Worm (Caenorhabditis elegans) whole organism, mixed stage, embryonic: ENCODE data around the gene F26C11.1.

Experiments
- M03D4.4 ChIP-seq: sonication (generic microtip); optimal IDR thresholded peaks from 2 replicates; lab custom pipeline; 2017; ENCODE audit warnings: mild to moderate bottlenecking, missing genetic modification characterization, missing compliant biosample characterization
- bed-3 ChIP-seq: fragments of 200-800 bp; sonication (Bioruptor generic); optimal IDR thresholded peaks from 3 replicates; lab custom pipeline; 2018; ENCODE audit warnings: mild to moderate bottlenecking, missing genetic modification characterization, moderate library complexity, missing compliant biosample characterization
- blmp-1 ChIP-seq: fragments of 150-350 bp; optimal IDR thresholded peaks from 2 replicates; lab custom pipeline; 2014; ENCODE audit warnings: missing biosample characterization, missing genetic modification characterization
- ceh-39 ChIP-seq: fragments of 150-350 bp; optimal IDR thresholded peaks from 2 replicates; lab custom pipeline; 2014; ENCODE audit warnings: missing biosample characterization, missing genetic modification characterization
- ceh-43 ChIP-seq: fragments of 200-800 bp; sonication (Bioruptor generic); optimal IDR thresholded peaks from 2 replicates; lab custom pipeline; 2018; ENCODE audit warnings: mild to moderate bottlenecking, missing genetic modification characterization, moderate library complexity, missing compliant biosample characterization
- ceh-83 ChIP-seq: fragments of 200-800 bp; sonication (Bioruptor generic); optimal IDR thresholded peaks from 2 replicates; lab custom pipeline; 2018; ENCODE audit warnings: mild to moderate bottlenecking, missing genetic modification characterization, missing compliant biosample characterization
- ces-1 ChIP-seq: fragments of 150-350 bp; optimal IDR thresholded peaks from 2 replicates; lab custom pipeline; 2014; ENCODE audit warnings: missing biosample characterization, missing genetic modification reagents, missing genetic modification characterization
- cnd-1 ChIP-seq: fragments of 200-800 bp; sonication (Bioruptor generic); optimal IDR thresholded peaks from 2 replicates; lab custom pipeline; 2018; ENCODE audit warnings: mild to moderate bottlenecking, missing genetic modification characterization, missing compliant biosample characterization
- drap-1 ChIP-seq: fragments of 200-800 bp; sonication (Bioruptor generic); optimal IDR thresholded peaks from 3 replicates; lab custom pipeline; 2018; ENCODE audit warnings: mild to moderate bottlenecking, missing genetic modification characterization, missing compliant biosample characterization
- elt-1 ChIP-seq: sonication (generic microtip); optimal IDR thresholded peaks from 2 replicates; lab custom pipeline; 2017; ENCODE audit warnings: missing genetic modification characterization, mild to moderate bottlenecking, missing compliant biosample characterization, antibody characterized with exemption, moderate library complexity, borderline replicate concordance; ENCODE audit not compliant: insufficient read depth
- elt-3 ChIP-seq: fragments of 150-350 bp; optimal IDR thresholded peaks from 2 replicates; lab custom pipeline; 2014; ENCODE audit warnings: missing biosample characterization, missing genetic modification characterization
- flh-1 ChIP-seq: fragments of 200-800 bp; sonication (Bioruptor generic); optimal IDR thresholded peaks from 2 replicates; lab custom pipeline; 2018; ENCODE audit warnings: mild to moderate bottlenecking, missing genetic modification characterization, moderate library complexity, missing compliant biosample characterization
- ham-2 ChIP-seq: fragments of 200-800 bp; sonication (Bioruptor generic); optimal IDR thresholded peaks from 2 replicates; lab custom pipeline; 2018; ENCODE audit warnings: mild to moderate bottlenecking, missing genetic modification characterization, missing compliant biosample characterization
- hlh-1 ChIP-seq: fragments of 150-350 bp; optimal IDR thresholded peaks from 2 replicates; lab custom pipeline; 2014; ENCODE audit warnings: missing biosample characterization, missing genetic modification reagents, missing genetic modification characterization
- lin-13 ChIP-seq: fragments of 150-350 bp; optimal IDR thresholded peaks from 2 replicates; lab custom pipeline; 2014; ENCODE audit warnings: missing biosample characterization, missing genetic modification characterization
- lin-32 ChIP-seq: fragments of 200-800 bp; sonication (Bioruptor generic); optimal IDR thresholded peaks from 2 replicates; lab custom pipeline; 2018; ENCODE audit warnings: mild to moderate bottlenecking, missing genetic modification characterization, missing compliant biosample characterization
- lsy-2 ChIP-seq: fragments of 150-350 bp; optimal IDR thresholded peaks from 2 replicates; lab custom pipeline; 2014; ENCODE audit warnings: missing biosample characterization, missing genetic modification characterization
- mab-5 ChIP-seq: fragments of 150-350 bp; optimal IDR thresholded peaks from 2 replicates; lab custom pipeline; 2014; ENCODE audit warnings: missing biosample characterization, missing genetic modification characterization
- mep-1 ChIP-seq: fragments of 150-350 bp; optimal IDR thresholded peaks from 2 replicates; lab custom pipeline; 2017; ENCODE audit warnings: missing biosample characterization, missing genetic modification reagents, missing genetic modification characterization, inconsistent platforms
- mls-2 ChIP-seq: sonication (generic microtip); optimal IDR thresholded peaks from 2 replicates; lab custom pipeline; 2016; ENCODE audit warnings: mild to moderate bottlenecking, missing genetic modification characterization, moderate library complexity, missing compliant biosample characterization
- nhr-12 ChIP-seq: fragments of 150-350 bp; optimal IDR thresholded peaks from 2 replicates; lab custom pipeline; 2014; ENCODE audit warnings: missing biosample characterization, missing genetic modification characterization
- nhr-2 ChIP-seq: fragments of 150-350 bp; optimal IDR thresholded peaks from 2 replicates; lab custom pipeline; 2014; ENCODE audit warnings: missing biosample characterization, missing genetic modification characterization
- nhr-237 ChIP-seq: fragments of 150-350 bp; optimal IDR thresholded peaks from 2 replicates; lab custom pipeline; 2014; ENCODE audit warnings: missing biosample characterization, missing genetic modification characterization
- nhr-28 ChIP-seq: fragments of 150-350 bp; optimal IDR thresholded peaks from 2 replicates; lab custom pipeline; 2014; ENCODE audit warnings: missing biosample characterization, missing genetic modification characterization
- nhr-76 ChIP-seq: sonication (generic microtip); optimal IDR thresholded peaks from 2 replicates; lab custom pipeline; 2017; ENCODE audit warnings: missing biosample characterization, missing genetic modification characterization
- pha-4 ChIP-seq: fragments of 150-350 bp; optimal IDR thresholded peaks from 2 replicates; lab custom pipeline; 2018; ENCODE audit warnings: missing biosample characterization, missing genetic modification reagents, missing genetic modification characterization
- sem-2 ChIP-seq: fragments of 200-800 bp; sonication (Bioruptor generic); optimal IDR thresholded peaks from 2 replicates; lab custom pipeline; 2018; ENCODE audit warnings: mild to moderate bottlenecking, missing genetic modification characterization, missing compliant biosample characterization
- snpc-4 ChIP-seq: fragments of 150-350 bp; optimal IDR thresholded peaks from 2 replicates; lab custom pipeline; 2014; ENCODE audit warnings: missing biosample characterization, missing genetic modification characterization
- sptf-1 ChIP-seq: sonication (generic microtip); optimal IDR thresholded peaks from 2 replicates; lab custom pipeline; 2017; ENCODE audit warnings: mild to moderate bottlenecking, missing genetic modification characterization, moderate library complexity, missing compliant biosample characterization
- tbx-8 ChIP-seq: fragments of 200-800 bp; sonication (Bioruptor generic); optimal IDR thresholded peaks from 2 replicates; lab custom pipeline; 2018; ENCODE audit warnings: mild to moderate bottlenecking, missing genetic modification characterization, moderate library complexity, missing compliant biosample characterization
- unc-120 ChIP-seq: sonication (generic microtip); optimal IDR thresholded peaks from 2 replicates; lab custom pipeline; 2017; ENCODE audit warnings: missing genetic modification characterization, missing compliant biosample characterization; ENCODE audit not compliant: poor library complexity, severe bottlenecking
- unc-39 ChIP-seq: fragments of 150-350 bp; optimal IDR thresholded peaks from 2 replicates; lab custom pipeline; 2014; ENCODE audit warnings: missing biosample characterization, missing genetic modification characterization
- unc-62 ChIP-seq: fragments of 150-350 bp; optimal IDR thresholded peaks from 2 replicates; lab custom pipeline; 2014; ENCODE audit warnings: missing biosample characterization, missing genetic modification reagents, missing genetic modification characterization
- zip-8 ChIP-seq: fragments of 150-350 bp; optimal IDR thresholded peaks from 2 replicates; lab custom pipeline; 2014; ENCODE audit warnings: missing biosample characterization, missing genetic modification characterization
- ztf-11 ChIP-seq: fragments of 150-350 bp; optimal IDR thresholded peaks from 2 replicates; lab custom pipeline; 2014; ENCODE audit warnings: missing biosample characterization, missing genetic modification characterization

Gene F26C11.1

ce11 chrII:9936859-9937258 is 42.3 kb downstream of the F26C11.1 start, which contains the start of gene C05C10.3:
C05C10.3 (minus strand) TSS chrII:9936893.
- TF ChIP-seq mep-1, result no peak
- no peak for TF ChIP-seq elt-1
- TF ChIP-seq ceh-39 (tag; lab: Kevin White, UChicago), result no peak
- TF ChIP-seq nhr-2, result no peak
- no peak for TF ChIP-seq drap-1
- TF ChIP-seq lin-13, result no peak
- no peak for TF ChIP-seq sem-2 (GFP tag; lab: Kevin White, UChicago)
- TF ChIP-seq sptf-1 (tag; lab: Kevin White, UChicago), result no peak
- no peak for TF ChIP-seq mab-5 (tag; lab: Kevin White, UChicago)
- TF ChIP-seq ham-2 (GFP tag; lab: Kevin White, UChicago), result no peak
- TF ChIP-seq, all 35 proteins: peak for 0

- TF ChIP-seq mls-2 (tag; lab: Kevin White, UChicago) (no peak), drap-1 (no peak), unc-62 (no peak), ham-2 (GFP tag; lab: Kevin White, UChicago) (no peak), hlh-1 (peak; percentile 38), nhr-12 (no peak), ces-1 (GFP tag; lab: Kevin White, UChicago) (no peak), snpc-4 (tag; lab: Kevin White, UChicago) (no peak)
Measured at ce11 chrII:9937611-9938010, 43.1 kb downstream of the F26C11.1 start.

ce11 chrII:9938877-9939276 is 44.3 kb downstream of the F26C11.1 start, which contains the start of the genes C05C10.7 and C05C10.5:
C05C10.7 (minus strand) TSS chrII:9938971.
C05C10.5 (plus strand) TSS chrII:9939040.
- TF ChIP-seq unc-39, result no peak

ce11 chrII:9940430-9940829 is 45.9 kb downstream of the F26C11.1 start, which contains the start of gene ufd-3:
ufd-3 (plus strand) TSS chrII:9940753.
- TF ChIP-seq ham-2 (GFP tag; lab: Kevin White, UChicago), result no peak
- TF ChIP-seq unc-39, result no peak
- TF ChIP-seq sptf-1 (tag; lab: Kevin White, UChicago), result peak; percentile 74
- no peak for TF ChIP-seq lin-32 (GFP tag; lab: Kevin White, UChicago)
- no peak for TF ChIP-seq mab-5 (tag; lab: Kevin White, UChicago)
- no peak for TF ChIP-seq M03D4.4 (tag; lab: Kevin White, UChicago)
- no peak for TF ChIP-seq snpc-4 (tag; lab: Kevin White, UChicago)
- TF ChIP-seq blmp-1 (tag; lab: Kevin White, UChicago), result no peak
- no peak for TF ChIP-seq unc-120 (tag; lab: Kevin White, UChicago)
- TF ChIP-seq zip-8, result no peak
- peak; percentile 36 for TF ChIP-seq cnd-1 (tag; lab: Kevin White, UChicago)
- peak; percentile 61 for TF ChIP-seq ces-1 (GFP tag; lab: Kevin White, UChicago)
- peak; percentile 76 for TF ChIP-seq nhr-237 (tag; lab: Kevin White, UChicago)
- TF ChIP-seq hlh-1, result peak; percentile 54
- TF ChIP-seq lsy-2 (tag; lab: Kevin White, UChicago), result peak; percentile 81
- no peak for TF ChIP-seq nhr-12
- no peak for TF ChIP-seq ztf-11
- TF ChIP-seq nhr-2, result no peak
- no peak for TF ChIP-seq flh-1
- TF ChIP-seq ceh-39 (tag; lab: Kevin White, UChicago), result no peak
- no peak for TF ChIP-seq unc-62
- no peak for TF ChIP-seq nhr-28 (tag; lab: Kevin White, UChicago)
- no peak for TF ChIP-seq sem-2 (GFP tag; lab: Kevin White, UChicago)
- no peak for TF ChIP-seq bed-3
- peak; percentile 81 for TF ChIP-seq lin-13
- no peak for TF ChIP-seq elt-3 (tag; lab: Kevin White, UChicago)
- TF ChIP-seq mep-1, result peak; percentile 91
- no peak for TF ChIP-seq tbx-8
- TF ChIP-seq drap-1, result peak; percentile 34
- no peak for TF ChIP-seq mls-2 (tag; lab: Kevin White, UChicago)
- no peak for TF ChIP-seq ceh-43 (GFP tag; lab: Kevin White, UChicago)
- TF ChIP-seq elt-1, result no peak
- TF ChIP-seq nhr-76 (tag; lab: Kevin White, UChicago), result no peak
- TF ChIP-seq pha-4 (tag; lab: Kevin White, UChicago), result peak; percentile 82
- no peak for TF ChIP-seq ceh-83 (GFP tag; lab: Kevin White, UChicago)
